Fruit fly (Drosophila melanogaster) whole organism, embryonic: ENCODE measurements around the gene CG7140.

ENCODE experiments used
- Abd-B ChIP-seq: fragments of 200-800 bp; sonication (Bioruptor generic); optimal IDR thresholded peaks from 2 replicates; lab custom pipeline; 2018; ENCODE audit warnings: missing biosample characterization, mild to moderate bottlenecking, missing genetic modification characterization, moderate library complexity
- Adf1 ChIP-seq: fragments of 200-800 bp; sonication (Bioruptor generic); IDR thresholded peaks from 2 replicates; pipeline ENCODE4 v1.3.6; 2022; ENCODE audit warnings: missing biosample characterization, missing genetic modification characterization
- CG10267 ChIP-seq: fragments of 200-800 bp; sonication (Bioruptor generic); optimal IDR thresholded peaks from 2 replicates; lab custom pipeline; 2018; ENCODE audit warnings: missing biosample characterization, mild to moderate bottlenecking, missing genetic modification characterization, moderate library complexity
- CG14050 ChIP-seq: fragments of 200-800 bp; sonication (Bioruptor generic); IDR thresholded peaks from 3 replicates; pipeline ENCODE4 v1.3.6; 2022; ENCODE audit warnings: missing biosample characterization, missing genetic modification characterization
- CG15601 ChIP-seq: fragments of 200-800 bp; sonication (Bioruptor generic); optimal IDR thresholded peaks from 3 replicates; lab custom pipeline; 2019; ENCODE audit warnings: missing biosample characterization, mild to moderate bottlenecking, missing genetic modification characterization, moderate library complexity
- CG18764 ChIP-seq: fragments of 200-800 bp; sonication (Bioruptor generic); optimal IDR thresholded peaks from 3 replicates; lab custom pipeline; 2016; ENCODE audit warnings: missing biosample characterization, missing genetic modification characterization
- CG2120 ChIP-seq: fragments of 200-800 bp; sonication (Bioruptor generic); optimal IDR thresholded peaks from 3 replicates; lab custom pipeline; 2016; ENCODE audit warnings: missing biosample characterization, missing genetic modification characterization
- CG30020 ChIP-seq: fragments of 200-800 bp; optimal IDR thresholded peaks from 2 replicates; lab custom pipeline; 2019; ENCODE audit warnings: missing biosample characterization, mild to moderate bottlenecking, missing genetic modification characterization, moderate library complexity
- CG31224 ChIP-seq: fragments of 200-800 bp; sonication (Bioruptor generic); IDR thresholded peaks from 2 replicates; pipeline ENCODE4 v1.3.6; 2022; ENCODE audit warnings: missing biosample characterization, missing genetic modification characterization
- CG32767 ChIP-seq: fragments of 200-800 bp; sonication (Bioruptor generic); IDR thresholded peaks from 2 replicates; pipeline ENCODE4 v1.3.6; 2022; ENCODE audit warnings: missing biosample characterization, missing genetic modification characterization
- CG3407 ChIP-seq: fragments of 200-800 bp; sonication (Bioruptor generic); optimal IDR thresholded peaks from 2 replicates; lab custom pipeline; 2018; ENCODE audit warnings: missing biosample characterization, mild to moderate bottlenecking, missing genetic modification characterization
- CG42726 ChIP-seq: fragments of 200-800 bp; sonication (Bioruptor generic); IDR thresholded peaks from 2 replicates; pipeline ENCODE4 v1.3.6; 2022; ENCODE audit warnings: missing biosample characterization, missing genetic modification characterization; ENCODE audit not compliant: partially characterized antibody
- CG5953 ChIP-seq: fragments of 200-800 bp; sonication (Bioruptor generic); IDR thresholded peaks from 2 replicates; pipeline ENCODE4 v1.3.6; 2022; ENCODE audit warnings: missing biosample characterization, missing genetic modification characterization
- CG6765 ChIP-seq: fragments of 200-800 bp; sonication (Bioruptor generic); optimal IDR thresholded peaks from 3 replicates; lab custom pipeline; 2017; ENCODE audit warnings: missing biosample characterization, mild to moderate bottlenecking, missing genetic modification characterization
- CG7556 ChIP-seq: fragments of 200-800 bp; sonication (Bioruptor generic); optimal IDR thresholded peaks from 2 replicates; lab custom pipeline; 2017; ENCODE audit warnings: missing biosample characterization, mild to moderate bottlenecking, missing genetic modification characterization
- CG7786 ChIP-seq: fragments of 200-800 bp; sonication (Bioruptor generic); optimal IDR thresholded peaks from 2 replicates; lab custom pipeline; 2016; ENCODE audit warnings: missing biosample characterization, missing genetic modification characterization
- CG8290 ChIP-seq, 3 experiments: fragments of 200-800 bp; sonication (Bioruptor generic); optimal IDR thresholded peaks; 2 replicates each; lab custom pipeline; 2016 to 2019; ENCODE audit warnings: missing biosample characterization in 3 of 3, missing genetic modification characterization in 3 of 3, mild to moderate bottlenecking in 2 of 3, moderate library complexity in 1 of 3
- CG8765 ChIP-seq: fragments of 200-800 bp; sonication (Bioruptor generic); IDR thresholded peaks from 2 replicates; pipeline ENCODE4 v1.3.6; 2022; ENCODE audit warnings: missing biosample characterization, missing genetic modification characterization
- Dll ChIP-seq: fragments of 200-800 bp; sonication (Bioruptor generic); IDR thresholded peaks from 4 replicates; pipeline ENCODE4 v1.3.6; 2022; ENCODE audit warnings: missing biosample characterization, missing genetic modification characterization; ENCODE audit not compliant: partially characterized antibody
- Doc3 ChIP-seq: fragments of 200-800 bp; sonication (Bioruptor generic); IDR thresholded peaks from 3 replicates; pipeline ENCODE4 v1.3.6; 2022; ENCODE audit warnings: missing biosample characterization, missing genetic modification characterization; ENCODE audit not compliant: partially characterized antibody
- Dref ChIP-seq: fragments of 200-800 bp; sonication (Bioruptor generic); IDR thresholded peaks from 2 replicates; pipeline ENCODE4 v1.3.6; 2022; ENCODE audit warnings: missing biosample characterization, missing genetic modification characterization
- Drgx ChIP-seq: fragments of 200-800 bp; sonication (Bioruptor generic); IDR thresholded peaks from 2 replicates; pipeline ENCODE4 v1.3.6; 2022; ENCODE audit warnings: missing biosample characterization, missing genetic modification characterization
- Ets65A ChIP-seq: fragments of 200-800 bp; sonication (Bioruptor generic); peaks from one replicate; lab custom pipeline; 2016; ENCODE audit warnings: missing biosample characterization, missing genetic modification characterization
- Lim3 ChIP-seq: fragments of 200-800 bp; sonication (Bioruptor generic); IDR thresholded peaks from 2 replicates; pipeline ENCODE4 v1.3.6; 2022; ENCODE audit warnings: missing biosample characterization, missing genetic modification characterization
- Med ChIP-seq: fragments of 200-800 bp; sonication (Bioruptor generic); peaks from one replicate; lab custom pipeline; 2016; ENCODE audit warnings: missing biosample characterization, missing genetic modification characterization, mild to moderate bottlenecking, inconsistent platforms, moderate library complexity
- Mrtf ChIP-seq: fragments of 200-800 bp; sonication (Bioruptor generic); IDR thresholded peaks from 3 replicates; pipeline ENCODE4 v1.3.6; 2022; ENCODE audit warnings: missing biosample characterization, missing genetic modification characterization
- NK7.1 ChIP-seq: fragments of 200-800 bp; sonication (Bioruptor generic); optimal IDR thresholded peaks from 3 replicates; lab custom pipeline; 2016; ENCODE audit warnings: missing biosample characterization, missing genetic modification characterization
- Rfx ChIP-seq: fragments of 200-800 bp; sonication (Bioruptor generic); IDR thresholded peaks from 2 replicates; pipeline ENCODE4 v1.3.6; 2022; ENCODE audit warnings: missing biosample characterization, missing genetic modification characterization
- Spps ChIP-seq: fragments of 200-800 bp; sonication (Bioruptor generic); optimal IDR thresholded peaks from 2 replicates; lab custom pipeline; 2018; ENCODE audit warnings: missing biosample characterization, mild to moderate bottlenecking, missing genetic modification characterization
- Taf1 ChIP-seq: fragments of 200-800 bp; sonication (Bioruptor generic); IDR thresholded peaks from 2 replicates; pipeline ENCODE4 v1.3.6; 2022; ENCODE audit warnings: missing biosample characterization, missing genetic modification characterization
- Xbp1 ChIP-seq: fragments of 200-800 bp; sonication (Bioruptor generic); optimal IDR thresholded peaks from 3 replicates; lab custom pipeline; 2016; ENCODE audit warnings: missing biosample characterization, mild to moderate bottlenecking, missing genetic modification characterization
- bab2 ChIP-seq: fragments of 200-800 bp; sonication (Bioruptor generic); optimal IDR thresholded peaks from 2 replicates; lab custom pipeline; 2016; ENCODE audit warnings: missing biosample characterization, missing genetic modification characterization
- ci ChIP-seq: fragments of 200-800 bp; sonication (Bioruptor generic); IDR thresholded peaks from 3 replicates; pipeline ENCODE4 v1.3.6; 2022; ENCODE audit warnings: missing biosample characterization, missing genetic modification characterization
- esg ChIP-seq: fragments of 200-800 bp; sonication (Bioruptor generic); conservative IDR thresholded peaks from 2 replicates; pipeline ENCODE4 v1.3.6; 2022; ENCODE audit warnings: missing biosample characterization, missing genetic modification characterization
- fd96Cb ChIP-seq: fragments of 200-800 bp; sonication (Bioruptor generic); optimal IDR thresholded peaks from 2 replicates; lab custom pipeline; 2018; ENCODE audit warnings: missing biosample characterization, mild to moderate bottlenecking, missing genetic modification characterization, moderate library complexity
- gcm ChIP-seq: fragments of 200-800 bp; sonication (Bioruptor generic); optimal IDR thresholded peaks from 2 replicates; lab custom pipeline; 2019; ENCODE audit warnings: missing biosample characterization, mild to moderate bottlenecking, missing genetic modification characterization, moderate library complexity
- gsb-n ChIP-seq: fragments of 200-800 bp; sonication (Bioruptor generic); optimal IDR thresholded peaks from 3 replicates; lab custom pipeline; 2018; ENCODE audit warnings: missing biosample characterization, mild to moderate bottlenecking, missing genetic modification characterization
- hkb ChIP-seq, 2 experiments: fragments of 200-800 bp in 1 of 2; fragments of >200 bp in 1 of 2; sonication (Bioruptor generic) in 1 of 2; IDR thresholded peaks in 1 of 2; optimal IDR thresholded peaks in 1 of 2; 2 replicates each; pipeline versions ENCODE4 v1.3.6 to Lab custom; 2017 to 2022; ENCODE audit warnings: missing biosample characterization in 1 of 2, missing genetic modification characterization in 1 of 2
- klu ChIP-seq: fragments of 200-800 bp; sonication (Bioruptor generic); IDR thresholded peaks from 2 replicates; pipeline ENCODE4 v1.3.6; 2022; ENCODE audit warnings: missing biosample characterization, missing genetic modification characterization
- lab ChIP-seq: fragments of 200-800 bp; sonication (Bioruptor generic); optimal IDR thresholded peaks from 3 replicates; lab custom pipeline; 2017; ENCODE audit warnings: missing biosample characterization, missing genetic modification characterization, mild to moderate bottlenecking, moderate library complexity, missing genetic modification reagents
- mld ChIP-seq: fragments of 200-800 bp; sonication (Bioruptor generic); IDR thresholded peaks from 3 replicates; pipeline ENCODE4 v1.3.6; 2022; ENCODE audit warnings: missing biosample characterization, missing genetic modification characterization; ENCODE audit not compliant: partially characterized antibody
- nau ChIP-seq: fragments of 200-800 bp; sonication (Bioruptor generic); optimal IDR thresholded peaks from 3 replicates; lab custom pipeline; 2017; ENCODE audit warnings: missing biosample characterization, mild to moderate bottlenecking, missing genetic modification characterization, missing genetic modification reagents
- pho ChIP-seq: fragments of 200-800 bp; sonication (Bioruptor generic); optimal IDR thresholded peaks from 2 replicates; lab custom pipeline; 2016; ENCODE audit warnings: missing biosample characterization, missing genetic modification characterization
- pros ChIP-seq: fragments of 200-800 bp; sonication (Bioruptor generic); optimal IDR thresholded peaks from 3 replicates; lab custom pipeline; 2019; ENCODE audit warnings: missing biosample characterization, mild to moderate bottlenecking, missing genetic modification characterization, moderate library complexity
- psq ChIP-seq: fragments of 200-800 bp; sonication (Bioruptor generic); optimal IDR thresholded peaks from 2 replicates; lab custom pipeline; 2017; ENCODE audit warnings: missing biosample characterization, missing genetic modification characterization
- seq ChIP-seq: fragments of 200-800 bp; sonication (Bioruptor generic); IDR thresholded peaks from 2 replicates; pipeline ENCODE4 v1.3.6; 2022; ENCODE audit warnings: missing biosample characterization, missing genetic modification characterization
- slbo ChIP-seq: fragments of 200-800 bp; sonication (Bioruptor generic); IDR thresholded peaks from 2 replicates; pipeline ENCODE4 v1.3.6; 2022; ENCODE audit warnings: missing biosample characterization, missing genetic modification characterization
- so ChIP-seq: fragments of 200-800 bp; sonication (Bioruptor generic); IDR thresholded peaks from 3 replicates; pipeline ENCODE4 v1.3.6; 2022; ENCODE audit warnings: missing biosample characterization, missing genetic modification characterization
- twi ChIP-seq: fragments of 200-800 bp; optimal IDR thresholded peaks from 2 replicates; lab custom pipeline; 2019; ENCODE audit warnings: missing biosample characterization, mild to moderate bottlenecking, missing genetic modification characterization, moderate library complexity
- tx ChIP-seq: fragments of 200-800 bp; sonication (Bioruptor generic); optimal IDR thresholded peaks from 2 replicates; lab custom pipeline; 2016; ENCODE audit warnings: missing biosample characterization, missing genetic modification characterization
- zen ChIP-seq: fragments of 200-800 bp; sonication (Bioruptor generic); optimal IDR thresholded peaks from 3 replicates; lab custom pipeline; 2018; ENCODE audit warnings: missing biosample characterization, mild to moderate bottlenecking, missing genetic modification characterization, moderate library complexity

Gene CG7140

DNA sequence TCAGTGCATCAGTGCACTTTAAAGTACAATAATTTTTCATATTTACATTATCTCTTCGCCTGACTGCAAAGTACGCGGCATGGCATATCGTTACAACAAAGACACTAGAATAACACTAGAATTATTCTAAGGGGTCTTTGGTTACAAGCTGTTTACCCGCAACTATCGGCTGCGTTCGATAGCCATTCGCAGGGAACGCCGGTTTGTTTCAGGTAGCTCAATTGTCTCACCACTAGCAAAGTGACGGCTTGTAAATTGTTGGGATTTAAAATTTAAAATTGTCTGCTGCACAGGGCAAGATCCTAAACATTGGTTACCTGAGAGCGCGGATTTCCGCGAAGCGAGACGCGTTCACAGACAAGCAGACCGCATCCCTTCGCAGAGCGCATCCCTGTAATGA is 37.6 kb upstream of the CG7140 start, which contains the start of gene CG14561 (continued):
- peak; percentile 88 for TF ChIP-seq Doc3 (GFP tag; lab: Robert Waterston, UW)
- no peak for TF ChIP-seq Adf1
- TF ChIP-seq Dll = peak; percentile 94
- TF ChIP-seq CG3407 (GFP tag; lab: Kevin White, UChicago) = no peak
- no peak for TF ChIP-seq Mrtf (GFP tag; lab: Robert Waterston, UW)
- peak; percentile 22 for TF ChIP-seq bab2 (GFP tag; lab: Kevin White, UChicago)
- TF ChIP-seq CG8765 (GFP tag; lab: Robert Waterston, UW) = no peak
- no peak for TF ChIP-seq tx (GFP tag; lab: Kevin White, UChicago)
- TF ChIP-seq CG8290 (GFP tag; optimal IDR thresholded peaks at IDR 0.05; lab: Kevin White, UChicago) = peak; percentile 34
- TF ChIP-seq CG8290 (tag; optimal IDR thresholded peaks at IDR 0.05; lab: Kevin White, UChicago) = peak; percentile 3 to 76
- TF ChIP-seq Abd-B = no peak
- no peak for TF ChIP-seq CG14050 (GFP tag; lab: Robert Waterston, UW)
- TF ChIP-seq so = no peak
- TF ChIP-seq pho = no peak
- TF ChIP-seq klu (GFP tag; lab: Robert Waterston, UW) = no peak
- no peak for TF ChIP-seq NK7.1 (GFP tag; lab: Kevin White, UChicago)
- TF ChIP-seq CG42726 = peak; percentile 94
- TF ChIP-seq lab (GFP tag; lab: Kevin White, UChicago) = no peak
- peak; percentile 47; the same call in 1 of the 2 replicates for TF ChIP-seq slbo (GFP tag; lab: Robert Waterston, UW)
- TF ChIP-seq zen = peak; percentile 46
- TF ChIP-seq CG5953 (GFP tag; lab: Robert Waterston, UW) = no peak
- TF ChIP-seq Spps (tag; lab: Kevin White, UChicago) = no peak
- TF ChIP-seq psq (GFP tag; lab: Kevin White, UChicago) = no peak
- no peak for TF ChIP-seq pros (GFP tag; lab: Kevin White, UChicago)
- TF ChIP-seq twi (tag; lab: Kevin White, UChicago) = peak; percentile 7
- peak; percentile 34; the same call in 2 of the 3 replicates for TF ChIP-seq ci
- TF ChIP-seq Med (GFP tag; lab: Kevin White, UChicago) = peak; percentile 86
- TF ChIP-seq Lim3 (GFP tag; lab: Robert Waterston, UW) = no peak
- no peak for TF ChIP-seq hkb (optimal IDR thresholded peaks at IDR 0.05; lab: Kevin White, UChicago)
- no peak for TF ChIP-seq hkb (GFP tag; IDR thresholded peaks at IDR 0.05; lab: Robert Waterston, UW)
- no peak for TF ChIP-seq CG32767 (GFP tag; lab: Robert Waterston, UW)
- TF ChIP-seq gsb-n (tag; lab: Kevin White, UChicago) = no peak
- TF ChIP-seq Taf1 (GFP tag; lab: Robert Waterston, UW) = no peak
- peak; percentile 70 for TF ChIP-seq CG10267 (tag; lab: Kevin White, UChicago)
- no peak for TF ChIP-seq CG7556 (GFP tag; lab: Kevin White, UChicago)
- no peak for TF ChIP-seq seq (GFP tag; lab: Robert Waterston, UW)
- TF ChIP-seq CG31224 (GFP tag; lab: Robert Waterston, UW) = no peak
- TF ChIP-seq CG18764 (GFP tag; lab: Kevin White, UChicago) = no peak
- no peak for TF ChIP-seq fd96Cb (tag; lab: Kevin White, UChicago)
- TF ChIP-seq Drgx (GFP tag; lab: Robert Waterston, UW) = no peak
- TF ChIP-seq esg = no peak
- TF ChIP-seq CG7786 (GFP tag; lab: Kevin White, UChicago) = no peak
- TF ChIP-seq gcm = peak; percentile 37
- peak; percentile 38 for TF ChIP-seq Xbp1
- peak; percentile 64 for TF ChIP-seq Rfx
- peak; percentile 44 for TF ChIP-seq CG2120 (GFP tag; lab: Kevin White, UChicago)
- peak; percentile 92 for TF ChIP-seq mld
- TF ChIP-seq CG30020 (tag; lab: Kevin White, UChicago) = peak; percentile 57
- TF ChIP-seq Dref (GFP tag; lab: Robert Waterston, UW) = peak; percentile 51
- TF ChIP-seq Ets65A (GFP tag; lab: Kevin White, UChicago) = no peak
- no peak for TF ChIP-seq CG6765 (GFP tag; lab: Kevin White, UChicago)
- TF ChIP-seq CG15601 (tag; lab: Kevin White, UChicago) = no peak
- TF ChIP-seq nau = no peak
